Worm (Caenorhabditis elegans) whole organism, L2 larva: ENCODE measurements around the gene R03D7.2.
A peak's percentile ranks its signal among the peaks of the same experiment; 100 is the strongest.

Source experiments
- C34F6.9 ChIP-seq: fragments of 150-350 bp; optimal IDR thresholded peaks from 2 replicates; lab custom pipeline; 2014; ENCODE audit warnings: missing biosample characterization, missing genetic modification characterization
- F13H6.1 ChIP-seq: sonication (generic microtip); optimal IDR thresholded peaks from 2 replicates; lab custom pipeline; 2016; ENCODE audit warnings: missing genetic modification characterization, missing compliant biosample characterization
- R02D3.7 ChIP-seq: fragments of 150-350 bp; optimal IDR thresholded peaks from 2 replicates; lab custom pipeline; 2014; ENCODE audit warnings: missing biosample characterization, missing genetic modification characterization
- Y55F3AM.14 ChIP-seq: fragments of 200-800 bp; sonication (Bioruptor generic); optimal IDR thresholded peaks from 2 replicates; lab custom pipeline; 2018; ENCODE audit warnings: mild to moderate bottlenecking, missing genetic modification characterization, missing compliant biosample characterization
- ZK546.5 ChIP-seq: sonication (generic microtip); optimal IDR thresholded peaks from 2 replicates; lab custom pipeline; 2017; ENCODE audit warnings: missing biosample characterization, missing genetic modification characterization
- aly-2 ChIP-seq: fragments of 150-350 bp; optimal IDR thresholded peaks from 2 replicates; lab custom pipeline; 2014; ENCODE audit warnings: missing biosample characterization, missing genetic modification characterization
- ama-1 ChIP-seq: fragments of 150-350 bp; optimal IDR thresholded peaks from 2 replicates; lab custom pipeline; 2018; ENCODE audit warnings: inconsistent platforms
- blmp-1 ChIP-seq: sonication (generic microtip); optimal IDR thresholded peaks from 2 replicates; lab custom pipeline; 2017; ENCODE audit warnings: missing genetic modification characterization, mild to moderate bottlenecking, missing compliant biosample characterization, antibody characterized with exemption, moderate library complexity; ENCODE audit not compliant: insufficient read depth
- ceh-16 ChIP-seq: fragments of 150-350 bp; optimal IDR thresholded peaks from 2 replicates; lab custom pipeline; 2014; ENCODE audit warnings: missing biosample characterization, missing genetic modification characterization
- ceh-82 ChIP-seq: fragments of 150-350 bp; optimal IDR thresholded peaks from 2 replicates; lab custom pipeline; 2014; ENCODE audit warnings: missing biosample characterization, missing genetic modification characterization
- crh-2 ChIP-seq: sonication (generic microtip); optimal IDR thresholded peaks from 2 replicates; lab custom pipeline; 2017; ENCODE audit warnings: missing biosample characterization, missing genetic modification characterization
- dmd-4 ChIP-seq: sonication (generic microtip); optimal IDR thresholded peaks from 2 replicates; lab custom pipeline; 2017; ENCODE audit warnings: missing biosample characterization, missing genetic modification characterization
- elt-3 ChIP-seq: sonication (generic microtip); optimal IDR thresholded peaks from 2 replicates; lab custom pipeline; 2017; ENCODE audit warnings: missing biosample characterization, missing genetic modification characterization
- fos-1 ChIP-seq: fragments of 150-350 bp; optimal IDR thresholded peaks from 2 replicates; lab custom pipeline; 2014; ENCODE audit warnings: missing biosample characterization, missing genetic modification characterization
- gmeb-1 ChIP-seq: fragments of 150-350 bp; optimal IDR thresholded peaks from 2 replicates; lab custom pipeline; 2014; ENCODE audit warnings: missing biosample characterization, missing genetic modification characterization
- lin-39 ChIP-seq: fragments of 150-350 bp; optimal IDR thresholded peaks from 2 replicates; lab custom pipeline; 2014; ENCODE audit warnings: missing biosample characterization, missing genetic modification reagents, missing genetic modification characterization
- mab-5 ChIP-seq: fragments of 150-350 bp; optimal IDR thresholded peaks from 2 replicates; lab custom pipeline; 2014; ENCODE audit warnings: missing biosample characterization, missing genetic modification characterization
- mbf-1 ChIP-seq: sonication (generic microtip); optimal IDR thresholded peaks from 2 replicates; lab custom pipeline; 2017; ENCODE audit warnings: missing biosample characterization, missing genetic modification characterization
- nhr-10 ChIP-seq: sonication (generic microtip); optimal IDR thresholded peaks from 2 replicates; lab custom pipeline; 2017; ENCODE audit warnings: missing biosample characterization, missing genetic modification characterization
- nhr-11 ChIP-seq: fragments of 150-350 bp; optimal IDR thresholded peaks from 2 replicates; lab custom pipeline; 2014; ENCODE audit warnings: missing biosample characterization, missing genetic modification characterization
- nhr-12 ChIP-seq: fragments of 150-350 bp; optimal IDR thresholded peaks from 2 replicates; lab custom pipeline; 2014; ENCODE audit warnings: missing biosample characterization, missing genetic modification characterization
- nhr-21 ChIP-seq: fragments of 150-350 bp; optimal IDR thresholded peaks from 2 replicates; lab custom pipeline; 2014; ENCODE audit warnings: missing biosample characterization, missing genetic modification characterization
- nhr-237 ChIP-seq: fragments of 150-350 bp; optimal IDR thresholded peaks from 2 replicates; lab custom pipeline; 2014; ENCODE audit warnings: missing biosample characterization, missing genetic modification characterization
- nhr-25 ChIP-seq: fragments of 150-350 bp; sonication (generic microtip); optimal IDR thresholded peaks from 3 replicates; lab custom pipeline; 2014; ENCODE audit warnings: missing biosample characterization, missing genetic modification characterization
- nhr-77 ChIP-seq: fragments of 150-350 bp; optimal IDR thresholded peaks from 2 replicates; lab custom pipeline; 2014; ENCODE audit warnings: missing biosample characterization, missing genetic modification characterization
- peb-1 ChIP-seq: fragments of 150-350 bp; optimal IDR thresholded peaks from 2 replicates; lab custom pipeline; 2014; ENCODE audit warnings: missing biosample characterization, missing genetic modification characterization
- sem-4 ChIP-seq: fragments of 150-350 bp; optimal IDR thresholded peaks from 2 replicates; lab custom pipeline; 2014; ENCODE audit warnings: missing biosample characterization, missing genetic modification reagents, missing genetic modification characterization
- sma-3 ChIP-seq: sonication (generic microtip); optimal IDR thresholded peaks from 2 replicates; lab custom pipeline; 2016; ENCODE audit warnings: missing genetic modification reagents, missing genetic modification characterization, missing compliant biosample characterization
- sma-9 ChIP-seq, 2 experiments: fragments of 150-350 bp in 1 of 2; sonication (generic microtip) in 1 of 2; optimal IDR thresholded peaks; 2 replicates each; lab custom pipeline; 2014 to 2016; ENCODE audit warnings: missing genetic modification characterization in 2 of 2, mild to moderate bottlenecking in 1 of 2, missing biosample characterization in 1 of 2, missing compliant biosample characterization in 1 of 2, missing genetic modification reagents in 1 of 2, moderate library complexity in 1 of 2
- snpc-4 ChIP-seq: fragments of 150-350 bp; optimal IDR thresholded peaks from 2 replicates; lab custom pipeline; 2014; ENCODE audit warnings: missing biosample characterization, missing genetic modification characterization
- unc-39 ChIP-seq: fragments of 150-350 bp; optimal IDR thresholded peaks from 2 replicates; lab custom pipeline; 2014; ENCODE audit warnings: missing biosample characterization, missing genetic modification characterization
- unc-55 ChIP-seq: fragments of 150-350 bp; sonication (generic microtip); optimal IDR thresholded peaks from 3 replicates; lab custom pipeline; 2014; ENCODE audit warnings: missing biosample characterization, missing genetic modification reagents, missing genetic modification characterization
- unc-62 ChIP-seq: fragments of 150-350 bp; optimal IDR thresholded peaks from 2 replicates; lab custom pipeline; 2014; ENCODE audit warnings: missing biosample characterization, missing genetic modification reagents, missing genetic modification characterization
- zag-1 ChIP-seq: fragments of 150-350 bp; optimal IDR thresholded peaks from 2 replicates; lab custom pipeline; 2014; ENCODE audit warnings: missing biosample characterization, missing genetic modification characterization
- ztf-4 ChIP-seq: fragments of 150-350 bp; optimal IDR thresholded peaks from 2 replicates; lab custom pipeline; 2014; ENCODE audit warnings: missing biosample characterization, missing genetic modification characterization

Gene R03D7.2

ce11 chrII:10971677-10972076, 36.7 kb upstream of the R03D7.2 start:
- no peak for TF ChIP-seq nhr-77
- TF ChIP-seq, all 48 proteins: peak for 0

- TF ChIP-seq C34F6.9 (tag; lab: Kevin White, UChicago) (no peak), blmp-1 (tag; lab: Kevin White, UChicago) (no peak), nhr-237 (no peak), nhr-21 (tag; lab: Kevin White, UChicago) (no peak), aly-2 (tag; lab: Kevin White, UChicago) (no peak), sma-9 (GFP tag; optimal IDR thresholded peaks at IDR 0.05; lab: Kevin White, UChicago) (peak; percentile 3), sma-9 (tag; optimal IDR thresholded peaks at IDR 0.05; lab: Kevin White, UChicago) (no peak), lin-39 (tag; lab: Kevin White, UChicago) (no peak), unc-39 (no peak)
These were observed 35.6 kb upstream of the R03D7.2 start for ce11 chrII:10970625-10971024.

- no peak for TF ChIP-seq nhr-237
- TF ChIP-seq peb-1 (tag; lab: Kevin White, UChicago): no peak
- TF ChIP-seq ZK546.5 (tag; lab: Kevin White, UChicago): no peak
- no peak for TF ChIP-seq ceh-16
These were observed 29.8 kb upstream of the R03D7.2 start for ce11 chrII:10964748-10965147.

ce11 chrII:10959676-10960075, 24.7 kb upstream of the R03D7.2 start:
- TF ChIP-seq blmp-1 (tag; lab: Kevin White, UChicago): no peak
- no peak for TF ChIP-seq unc-62 (GFP tag; lab: Kevin White, UChicago)
- TF ChIP-seq nhr-12 (tag; lab: Kevin White, UChicago): no peak
- no peak for TF ChIP-seq Y55F3AM.14
- no peak for TF ChIP-seq snpc-4
- TF ChIP-seq dmd-4 (tag; lab: Kevin White, UChicago): no peak
- no peak for TF ChIP-seq nhr-25 (tag; lab: Kevin White, UChicago)
- no peak for TF ChIP-seq elt-3 (tag; lab: Kevin White, UChicago)

ce11 chrII:10959138-10959537, 24.2 kb upstream of the R03D7.2 start:
- TF ChIP-seq unc-39 (no peak), snpc-4 (no peak), aly-2 (tag; lab: Kevin White, UChicago) (no peak), nhr-237 (no peak), nhr-12 (tag; lab: Kevin White, UChicago) (no peak), ceh-82 (tag; lab: Kevin White, UChicago) (no peak), sma-9 (GFP tag; optimal IDR thresholded peaks at IDR 0.05; lab: Kevin White, UChicago) (no peak), sma-9 (tag; optimal IDR thresholded peaks at IDR 0.05; lab: Kevin White, UChicago) (no peak), unc-55 (GFP tag; lab: Kevin White, UChicago) (peak; percentile 35), zag-1 (tag; lab: Kevin White, UChicago) (peak; percentile 55), mab-5 (tag; lab: Kevin White, UChicago) (peak; percentile 56)

ce11 chrII:10956793-10957192, 21.8 kb upstream of the R03D7.2 start, which contains the start of gene R03D7.8:
TSS of gene R03D7.8 (minus strand) at chrII:10956893.
- TF ChIP-seq peb-1 (tag; lab: Kevin White, UChicago): no peak
- TF ChIP-seq nhr-11 (tag; lab: Kevin White, UChicago): no peak
- TF ChIP-seq C34F6.9 (tag; lab: Kevin White, UChicago): no peak
- no peak for TF ChIP-seq nhr-10 (tag; lab: Kevin White, UChicago)
- TF ChIP-seq ztf-4 (tag; lab: Kevin White, UChicago): no peak
- no peak for TF ChIP-seq unc-62 (GFP tag; lab: Kevin White, UChicago)
- no peak for TF ChIP-seq gmeb-1 (tag; lab: Kevin White, UChicago)
- TF ChIP-seq snpc-4: no peak
- no peak for TF ChIP-seq Y55F3AM.14
- no peak for TF ChIP-seq sma-9 (GFP tag; optimal IDR thresholded peaks at IDR 0.05; lab: Kevin White, UChicago)
- no peak for TF ChIP-seq sma-9 (tag; optimal IDR thresholded peaks at IDR 0.05; lab: Kevin White, UChicago)
- TF ChIP-seq R02D3.7 (tag; lab: Kevin White, UChicago): no peak
- no peak for TF ChIP-seq crh-2 (tag; lab: Kevin White, UChicago)
- TF ChIP-seq sma-3: no peak

ce11 chrII:10955114-10955513, 20.1 kb upstream of the R03D7.2 start:
- TF ChIP-seq sem-4 (tag; lab: Kevin White, UChicago) (no peak), sma-3 (no peak), unc-55 (GFP tag; lab: Kevin White, UChicago) (no peak), ama-1 (lab: Kevin White, UChicago) (no peak), mbf-1 (tag; lab: Kevin White, UChicago) (no peak), F13H6.1 (no peak), ceh-82 (tag; lab: Kevin White, UChicago) (no peak), fos-1 (tag; lab: Kevin White, UChicago) (no peak), nhr-12 (tag; lab: Kevin White, UChicago) (no peak), nhr-21 (tag; lab: Kevin White, UChicago) (no peak)
- TF ChIP-seq, all 48 proteins: peak for 0
